Worm (Caenorhabditis elegans) whole organism, mixed stage, embryonic: ENCODE data around the gene mks-2.

ENCODE experiments used
- nhr-237 ChIP-seq: fragments of 150-350 bp; optimal IDR thresholded peaks from 2 replicates; lab custom pipeline; 2014; ENCODE audit warnings: missing biosample characterization, missing genetic modification characterization
- nhr-76 ChIP-seq: sonication (generic microtip); optimal IDR thresholded peaks from 2 replicates; lab custom pipeline; 2017; ENCODE audit warnings: missing biosample characterization, missing genetic modification characterization
- sptf-1 ChIP-seq: sonication (generic microtip); optimal IDR thresholded peaks from 2 replicates; lab custom pipeline; 2017; ENCODE audit warnings: mild to moderate bottlenecking, missing genetic modification characterization, moderate library complexity, missing compliant biosample characterization

ce11 chrII:6262222-6262621, 43.0 kb upstream of the mks-2 start, which contains the start of gene F13H8.12:
- TF ChIP-seq nhr-76 (no peak), nhr-237 (tag; lab: Kevin White, UChicago) (no peak), sptf-1 (tag; lab: Kevin White, UChicago) (no peak)
